Fruit fly (Drosophila melanogaster): ENCODE data around the gene rdgA.

dm6 chrX:9075641-9076324 lies 168.9 kb downstream of the rdgA start:
- no peak for TF ChIP-seq EcR (GFP tag; optimal IDR thresholded peaks at IDR 0.05)
- TF ChIP-seq CG14655 (GFP tag; optimal IDR thresholded peaks at IDR 0.05) = peak; percentile 56
- TF ChIP-seq Snoo (tag; optimal IDR thresholded peaks at IDR 0.05) = peak; percentile 67
- peak; percentile 1 for TF ChIP-seq CG9948 (tag; optimal IDR thresholded peaks at IDR 0.05)
- no peak for TF ChIP-seq D1 (tag; optimal IDR thresholded peaks at IDR 0.05)
- peak; percentile 44 for TF ChIP-seq CG15710 (tag; optimal IDR thresholded peaks at IDR 0.05)
- TF ChIP-seq CG32121 (GFP tag; IDR thresholded peaks at IDR 0.05) = peak; percentile 59
- no peak for TF ChIP-seq gl (tag; optimal IDR thresholded peaks at IDR 0.05)
- peak; percentile 44 for TF ChIP-seq CG8301 (tag; optimal IDR thresholded peaks at IDR 0.05)
- TF ChIP-seq CG12605 (GFP tag; IDR thresholded peaks at IDR 0.05) = no peak
- no peak for TF ChIP-seq Ets98B (GFP tag; IDR thresholded peaks at IDR 0.05)
- TF ChIP-seq CG34367 (tag; optimal IDR thresholded peaks at IDR 0.05) = no peak
- TF ChIP-seq CG17806 (tag; optimal IDR thresholded peaks at IDR 0.05) = peak; percentile 2
- no peak for TF ChIP-seq CG10348 (GFP tag; IDR thresholded peaks at IDR 0.05)
